Worm (Caenorhabditis elegans) whole organism, L2 larva: ENCODE measurements around the gene F26F12.3.

Experiments used
- alr-1 ChIP-seq: fragments of 150-350 bp; optimal IDR thresholded peaks from 2 replicates; lab custom pipeline; 2014; ENCODE audit warnings: missing biosample characterization, missing genetic modification characterization
- ama-1 ChIP-seq: fragments of 150-350 bp; optimal IDR thresholded peaks from 2 replicates; lab custom pipeline; 2018; ENCODE audit warnings: inconsistent platforms
- elt-3 ChIP-seq: sonication (generic microtip); optimal IDR thresholded peaks from 2 replicates; lab custom pipeline; 2017; ENCODE audit warnings: missing biosample characterization, missing genetic modification characterization
- fos-1 ChIP-seq: fragments of 150-350 bp; optimal IDR thresholded peaks from 2 replicates; lab custom pipeline; 2014; ENCODE audit warnings: missing biosample characterization, missing genetic modification characterization
- nhr-10 ChIP-seq: sonication (generic microtip); optimal IDR thresholded peaks from 2 replicates; lab custom pipeline; 2017; ENCODE audit warnings: missing biosample characterization, missing genetic modification characterization
- nhr-11 ChIP-seq: fragments of 150-350 bp; optimal IDR thresholded peaks from 2 replicates; lab custom pipeline; 2014; ENCODE audit warnings: missing biosample characterization, missing genetic modification characterization
- nhr-237 ChIP-seq: fragments of 150-350 bp; optimal IDR thresholded peaks from 2 replicates; lab custom pipeline; 2014; ENCODE audit warnings: missing biosample characterization, missing genetic modification characterization
- sem-4 ChIP-seq: fragments of 150-350 bp; optimal IDR thresholded peaks from 2 replicates; lab custom pipeline; 2014; ENCODE audit warnings: missing biosample characterization, missing genetic modification reagents, missing genetic modification characterization
- snpc-4 ChIP-seq: fragments of 150-350 bp; optimal IDR thresholded peaks from 2 replicates; lab custom pipeline; 2014; ENCODE audit warnings: missing biosample characterization, missing genetic modification characterization
- unc-39 ChIP-seq: fragments of 150-350 bp; optimal IDR thresholded peaks from 2 replicates; lab custom pipeline; 2014; ENCODE audit warnings: missing biosample characterization, missing genetic modification characterization
- unc-62 ChIP-seq: fragments of 150-350 bp; optimal IDR thresholded peaks from 2 replicates; lab custom pipeline; 2014; ENCODE audit warnings: missing biosample characterization, missing genetic modification reagents, missing genetic modification characterization
- zag-1 ChIP-seq: fragments of 150-350 bp; optimal IDR thresholded peaks from 2 replicates; lab custom pipeline; 2014; ENCODE audit warnings: missing biosample characterization, missing genetic modification characterization
- ztf-11 ChIP-seq: sonication (generic microtip); optimal IDR thresholded peaks from 2 replicates; lab custom pipeline; 2017; ENCODE audit warnings: missing biosample characterization, missing genetic modification characterization
- ztf-4 ChIP-seq: fragments of 150-350 bp; optimal IDR thresholded peaks from 2 replicates; lab custom pipeline; 2014; ENCODE audit warnings: missing biosample characterization, missing genetic modification characterization

DNA sequence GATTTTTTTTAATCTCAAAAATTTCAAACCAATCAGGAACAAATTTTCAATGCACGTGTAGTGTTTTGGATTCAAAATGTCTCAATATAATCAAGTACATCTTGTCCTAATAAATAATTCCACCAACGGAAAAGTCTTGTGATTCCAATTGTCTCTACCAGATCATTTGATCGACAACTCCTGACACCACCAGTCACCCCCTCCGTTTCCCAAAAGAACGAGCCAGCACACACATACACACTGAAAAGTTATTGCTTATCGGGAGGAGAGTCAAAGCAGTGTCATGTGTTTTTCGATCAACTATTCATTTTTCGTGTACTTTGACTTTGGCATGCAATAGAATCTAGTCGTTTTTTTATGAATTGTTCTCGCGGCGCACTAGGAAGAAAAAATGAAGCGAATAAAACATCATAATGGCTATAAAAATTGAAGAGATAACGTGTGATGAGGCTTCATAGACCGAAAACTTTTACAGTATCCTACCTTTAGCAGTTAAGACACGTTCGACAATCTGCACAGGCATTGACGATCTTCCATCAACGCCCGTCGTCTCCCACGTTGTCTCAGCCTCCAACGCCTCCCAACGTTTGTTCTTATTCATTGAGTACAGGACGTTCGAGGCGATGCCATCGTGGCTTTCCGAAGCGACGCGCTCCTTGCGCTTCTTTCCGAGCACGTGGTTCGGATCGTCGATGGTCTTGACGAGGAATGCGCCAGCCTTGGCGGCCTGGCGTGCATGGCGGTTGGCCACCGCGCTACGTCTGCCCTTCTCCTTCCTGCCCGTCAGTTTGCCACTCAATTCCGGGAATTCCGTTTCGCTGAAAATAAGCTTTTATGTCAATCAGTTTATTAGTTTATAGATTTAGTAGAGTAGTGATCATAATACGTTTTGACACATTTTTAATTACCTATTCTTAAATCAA, 1.8 kb downstream of the F26F12.3 start:
- TF ChIP-seq nhr-10 (tag; lab: Kevin White, UChicago) (no peak), unc-62 (GFP tag; lab: Kevin White, UChicago) (no peak), unc-39 (no peak), nhr-11 (tag; lab: Kevin White, UChicago) (no peak), snpc-4 (tag; lab: Kevin White, UChicago) (no peak), elt-3 (tag; lab: Kevin White, UChicago) (no peak), ztf-11 (no peak), alr-1 (tag; lab: Kevin White, UChicago) (no peak), nhr-237 (tag; lab: Kevin White, UChicago) (no peak), sem-4 (no peak), ztf-4 (tag; lab: Kevin White, UChicago) (no peak), ama-1 (peak; percentile 85), zag-1 (tag; lab: Kevin White, UChicago) (no peak), fos-1 (peak; percentile 22)
